Fruit fly (Drosophila melanogaster) whole organism, embryonic: ENCODE results near the gene GramD1B.

Experiments
- CG10321 ChIP-seq: fragments of 200-800 bp; sonication (Bioruptor generic); IDR thresholded peaks from 2 replicates; pipeline ENCODE4 v1.3.6; 2022; ENCODE audit warnings: missing biosample characterization, missing genetic modification characterization
- CG10543 ChIP-seq: fragments of 200-800 bp; sonication (Bioruptor generic); optimal IDR thresholded peaks from 3 replicates; lab custom pipeline; 2017; ENCODE audit warnings: missing biosample characterization, mild to moderate bottlenecking, missing genetic modification characterization, moderate library complexity
- CG12219 ChIP-seq: fragments of 200-800 bp; sonication (Bioruptor generic); optimal IDR thresholded peaks from 3 replicates; lab custom pipeline; 2018; ENCODE audit warnings: missing biosample characterization, mild to moderate bottlenecking, missing genetic modification characterization
- CG13287 ChIP-seq: fragments of 200-800 bp; sonication (Bioruptor generic); IDR thresholded peaks from 2 replicates; pipeline ENCODE4 v1.3.6; 2022; ENCODE audit warnings: missing biosample characterization, missing genetic modification characterization; ENCODE audit not compliant: partially characterized antibody
- CG13424 ChIP-seq: fragments of 200-800 bp; sonication (Bioruptor generic); optimal IDR thresholded peaks from 2 replicates; lab custom pipeline; 2019; ENCODE audit warnings: missing biosample characterization, mild to moderate bottlenecking, missing genetic modification characterization, moderate library complexity
- CG15479 ChIP-seq: fragments of 200-800 bp; sonication (Bioruptor generic); optimal IDR thresholded peaks from 3 replicates; lab custom pipeline; 2019; ENCODE audit warnings: missing biosample characterization, mild to moderate bottlenecking, missing genetic modification characterization, moderate library complexity
- CG17361 ChIP-seq: fragments of 200-800 bp; sonication (Bioruptor generic); IDR thresholded peaks from 3 replicates; pipeline ENCODE4 v1.3.6; 2022; ENCODE audit warnings: missing biosample characterization, missing genetic modification characterization
- CG31441 ChIP-seq: fragments of 200-800 bp; sonication (Bioruptor generic); IDR thresholded peaks from 2 replicates; pipeline ENCODE4 v1.3.6; 2022; ENCODE audit warnings: missing biosample characterization, missing genetic modification characterization
- CG5180 ChIP-seq: fragments of 200-800 bp; sonication (Bioruptor generic); optimal IDR thresholded peaks from 3 replicates; lab custom pipeline; 2017; ENCODE audit warnings: missing biosample characterization, missing genetic modification characterization, mild to moderate bottlenecking, moderate library complexity, missing genetic modification reagents
- CG6254 ChIP-seq: fragments of 200-800 bp; sonication (Bioruptor generic); optimal IDR thresholded peaks from 3 replicates; lab custom pipeline; 2017; ENCODE audit warnings: mild to moderate bottlenecking, missing biosample characterization, missing genetic modification reagents, missing genetic modification characterization
- CG6272 ChIP-seq: fragments of 200-800 bp; sonication (Bioruptor generic); IDR thresholded peaks from 2 replicates; pipeline ENCODE4 v1.3.6; 2022; ENCODE audit warnings: missing biosample characterization, missing genetic modification characterization
- CG6765 ChIP-seq: fragments of 200-800 bp; sonication (Bioruptor generic); optimal IDR thresholded peaks from 3 replicates; lab custom pipeline; 2017; ENCODE audit warnings: missing biosample characterization, mild to moderate bottlenecking, missing genetic modification characterization
- CG7372 ChIP-seq: fragments of 200-800 bp; sonication (Bioruptor generic); IDR thresholded peaks from 2 replicates; pipeline ENCODE4 v1.3.6; 2022; ENCODE audit warnings: missing biosample characterization, missing genetic modification characterization
- CG7786 ChIP-seq: fragments of 200-800 bp; sonication (Bioruptor generic); optimal IDR thresholded peaks from 2 replicates; lab custom pipeline; 2016; ENCODE audit warnings: missing biosample characterization, missing genetic modification characterization
- CG7987 ChIP-seq: fragments of 200-800 bp; sonication (Bioruptor generic); optimal IDR thresholded peaks from 2 replicates; lab custom pipeline; 2018; ENCODE audit warnings: missing biosample characterization, mild to moderate bottlenecking, missing genetic modification characterization, moderate library complexity
- CG8388 ChIP-seq: fragments of 200-800 bp; sonication (Bioruptor generic); optimal IDR thresholded peaks from 2 replicates; lab custom pipeline; 2019; ENCODE audit warnings: missing biosample characterization, mild to moderate bottlenecking, missing genetic modification characterization, moderate library complexity
- CG9876 ChIP-seq: fragments of 200-800 bp; sonication (Bioruptor generic); optimal IDR thresholded peaks from 2 replicates; lab custom pipeline; 2016; ENCODE audit warnings: missing biosample characterization, missing genetic modification characterization
- CrebB ChIP-seq: fragments of 200-800 bp; sonication (Bioruptor generic); optimal IDR thresholded peaks from 3 replicates; lab custom pipeline; 2018; ENCODE audit warnings: missing biosample characterization, mild to moderate bottlenecking, missing genetic modification characterization
- Dp ChIP-seq: fragments of 200-800 bp; sonication (Bioruptor generic); optimal IDR thresholded peaks from 2 replicates; lab custom pipeline; 2018; ENCODE audit warnings: missing biosample characterization, mild to moderate bottlenecking, missing genetic modification characterization, moderate library complexity
- Fer2 ChIP-seq: fragments of 200-800 bp; sonication (Bioruptor generic); optimal IDR thresholded peaks from 2 replicates; lab custom pipeline; 2018; ENCODE audit warnings: missing biosample characterization, mild to moderate bottlenecking, missing genetic modification characterization, moderate library complexity
- Fer3 ChIP-seq: fragments of 200-800 bp; sonication (Bioruptor generic); optimal IDR thresholded peaks from 2 replicates; lab custom pipeline; 2018; ENCODE audit warnings: missing biosample characterization, mild to moderate bottlenecking, missing genetic modification characterization, moderate library complexity
- Gsc ChIP-seq: fragments of 200-800 bp; sonication (Bioruptor generic); IDR thresholded peaks from 2 replicates; pipeline ENCODE4 v1.3.6; 2022; ENCODE audit warnings: missing biosample characterization, missing genetic modification characterization
- H2.0 ChIP-seq: fragments of 200-800 bp; sonication (Bioruptor generic); IDR thresholded peaks from 2 replicates; pipeline ENCODE4 v1.3.6; 2022; ENCODE audit warnings: missing biosample characterization, missing genetic modification characterization
- Rfx ChIP-seq: fragments of 200-800 bp; sonication (Bioruptor generic); IDR thresholded peaks from 2 replicates; pipeline ENCODE4 v1.3.6; 2022; ENCODE audit warnings: missing biosample characterization, missing genetic modification characterization
- abd-A ChIP-seq: fragments of 200-800 bp; sonication (Bioruptor generic); optimal IDR thresholded peaks from 3 replicates; lab custom pipeline; 2019; ENCODE audit warnings: missing biosample characterization, mild to moderate bottlenecking, missing genetic modification characterization, moderate library complexity
- ase ChIP-seq: fragments of 200-800 bp; sonication (Bioruptor generic); IDR thresholded peaks from 3 replicates; pipeline ENCODE4 v1.3.6; 2022; ENCODE audit warnings: missing biosample characterization, missing genetic modification characterization
- caup ChIP-seq: fragments of 200-800 bp; sonication (Bioruptor generic); optimal IDR thresholded peaks from 3 replicates; lab custom pipeline; 2017; ENCODE audit warnings: missing biosample characterization, mild to moderate bottlenecking, missing genetic modification characterization, moderate library complexity; ENCODE audit not compliant: severe bottlenecking
- chm ChIP-seq: fragments of 200-800 bp; sonication (Bioruptor generic); IDR thresholded peaks from 2 replicates; pipeline ENCODE4 v1.3.6; 2022; ENCODE audit warnings: missing biosample characterization, missing genetic modification characterization
- gcm ChIP-seq: fragments of 200-800 bp; sonication (Bioruptor generic); optimal IDR thresholded peaks from 2 replicates; lab custom pipeline; 2019; ENCODE audit warnings: missing biosample characterization, mild to moderate bottlenecking, missing genetic modification characterization, moderate library complexity
- inv ChIP-seq: fragments of 200-800 bp; sonication (Bioruptor generic); IDR thresholded peaks from 2 replicates; pipeline ENCODE4 v1.3.6; 2022; ENCODE audit warnings: missing biosample characterization, missing genetic modification characterization; ENCODE audit not compliant: partially characterized antibody
- lab ChIP-seq: fragments of 200-800 bp; sonication (Bioruptor generic); optimal IDR thresholded peaks from 3 replicates; lab custom pipeline; 2017; ENCODE audit warnings: missing biosample characterization, missing genetic modification characterization, mild to moderate bottlenecking, moderate library complexity, missing genetic modification reagents
- lilli ChIP-seq: fragments of 200-800 bp; sonication (Bioruptor generic); optimal IDR thresholded peaks from 3 replicates; lab custom pipeline; 2016; ENCODE audit warnings: missing biosample characterization, missing genetic modification characterization
- lov ChIP-seq, 2 experiments: fragments of 200-800 bp in 1 of 2; fragments of >200 bp in 1 of 2; sonication (Bioruptor generic) in 1 of 2; IDR thresholded peaks in 1 of 2; optimal IDR thresholded peaks in 1 of 2; 2 replicates in 1 of 2; 3 replicates in 1 of 2; pipeline versions ENCODE4 v1.3.6 to Lab custom; 2017 to 2022; ENCODE audit warnings: missing biosample characterization in 1 of 2, missing genetic modification characterization in 1 of 2
- mld ChIP-seq: fragments of 200-800 bp; sonication (Bioruptor generic); IDR thresholded peaks from 3 replicates; pipeline ENCODE4 v1.3.6; 2022; ENCODE audit warnings: missing biosample characterization, missing genetic modification characterization; ENCODE audit not compliant: partially characterized antibody
- nom ChIP-seq: fragments of 200-800 bp; sonication (Bioruptor generic); optimal IDR thresholded peaks from 2 replicates; lab custom pipeline; 2017; ENCODE audit warnings: missing biosample characterization, missing genetic modification characterization, mild to moderate bottlenecking, moderate library complexity, missing genetic modification reagents
- pan ChIP-seq, 4 experiments: fragments of >200 bp in 3 of 4; fragments of 200-800 bp in 1 of 4; sonication (Bioruptor generic) in 1 of 4; optimal IDR thresholded peaks in 3 of 4; IDR thresholded peaks in 1 of 4; 2 replicates each; pipeline versions ENCODE4 v1.3.6 to Lab custom; 2017 to 2022; ENCODE audit warnings: missing biosample characterization in 2 of 4, missing genetic modification characterization in 2 of 4, mixed read lengths in 1 of 4
- prd ChIP-seq, 3 experiments: fragments of >200 bp in 2 of 3; fragments of 200-800 bp in 1 of 3; sonication (Bioruptor generic) in 1 of 3; optimal IDR thresholded peaks in 2 of 3; IDR thresholded peaks in 1 of 3; 2 replicates in 2 of 3; 3 replicates in 1 of 3; pipeline versions ENCODE4 v1.3.6 to Lab custom; 2017 to 2022; ENCODE audit warnings: missing biosample characterization in 1 of 3, missing genetic modification characterization in 1 of 3
- sc ChIP-seq, 3 experiments: fragments of >200 bp in 2 of 3; fragments of 200-800 bp in 1 of 3; sonication (Bioruptor generic) in 1 of 3; optimal IDR thresholded peaks; 2 replicates in 2 of 3; 3 replicates in 1 of 3; lab custom pipeline; 2017; ENCODE audit warnings: mild to moderate bottlenecking in 1 of 3, missing biosample characterization in 1 of 3, missing genetic modification characterization in 1 of 3, missing genetic modification reagents in 1 of 3
- scrt ChIP-seq: fragments of 200-800 bp; sonication (Bioruptor generic); optimal IDR thresholded peaks from 2 replicates; lab custom pipeline; 2018; ENCODE audit warnings: missing biosample characterization, mild to moderate bottlenecking, missing genetic modification characterization, moderate library complexity
- slou ChIP-seq: fragments of 200-800 bp; sonication (Bioruptor generic); optimal IDR thresholded peaks from 3 replicates; lab custom pipeline; 2016; ENCODE audit warnings: missing biosample characterization, missing genetic modification characterization
- so ChIP-seq: fragments of 200-800 bp; sonication (Bioruptor generic); IDR thresholded peaks from 3 replicates; pipeline ENCODE4 v1.3.6; 2022; ENCODE audit warnings: missing biosample characterization, missing genetic modification characterization
- tup ChIP-seq: fragments of 200-800 bp; sonication (Bioruptor generic); optimal IDR thresholded peaks from 2 replicates; lab custom pipeline; 2016; ENCODE audit warnings: missing biosample characterization, mild to moderate bottlenecking, missing genetic modification characterization, moderate library complexity
- twi ChIP-seq: fragments of 200-800 bp; optimal IDR thresholded peaks from 2 replicates; lab custom pipeline; 2019; ENCODE audit warnings: missing biosample characterization, mild to moderate bottlenecking, missing genetic modification characterization, moderate library complexity
- wek ChIP-seq: fragments of 200-800 bp; sonication (Bioruptor generic); optimal IDR thresholded peaks from 3 replicates; lab custom pipeline; 2018; ENCODE audit warnings: missing biosample characterization, mild to moderate bottlenecking, missing genetic modification characterization, moderate library complexity
- wor ChIP-seq: fragments of 200-800 bp; sonication (Bioruptor generic); IDR thresholded peaks from 2 replicates; pipeline ENCODE4 v1.3.6; 2022; ENCODE audit warnings: missing biosample characterization, missing genetic modification characterization

Gene GramD1B

dm6 chr2L:3323319-3324287 lies 49.6 kb downstream of the GramD1B start, which contains the start of gene CG33281 (continued):
- no peak for TF ChIP-seq pan (optimal IDR thresholded peaks at IDR 0.05; lab: Kevin White, UChicago)
- TF ChIP-seq pan (GFP tag; optimal IDR thresholded peaks at IDR 0.05 in 1 of 2, IDR thresholded peaks at IDR 0.05 in 1 of 2): no peak
- TF ChIP-seq wek (GFP tag; lab: Kevin White, UChicago): no peak
- no peak for TF ChIP-seq nom (GFP tag; lab: Kevin White, UChicago)
- no peak for TF ChIP-seq CG15479 (GFP tag; lab: Kevin White, UChicago)
- peak; percentile 51 for TF ChIP-seq CG6765
- TF ChIP-seq CG7987 (GFP tag; lab: Kevin White, UChicago): peak; percentile 52
- no peak for TF ChIP-seq Rfx (GFP tag; lab: Robert Waterston, UW)
- TF ChIP-seq CG31441 (GFP tag; lab: Robert Waterston, UW): peak; percentile 23; the same call in 1 of the 2 replicates
- TF ChIP-seq CG7786 (GFP tag; lab: Kevin White, UChicago): no peak
- no peak for TF ChIP-seq CG12219
- TF ChIP-seq Fer2 (tag; lab: Kevin White, UChicago): peak; percentile 71
- no peak for TF ChIP-seq Dp
- peak; percentile 63 for TF ChIP-seq lab (GFP tag; lab: Kevin White, UChicago)
- no peak for TF ChIP-seq mld (GFP tag; lab: Robert Waterston, UW)
- no peak for TF ChIP-seq sc (optimal IDR thresholded peaks at IDR 0.05; lab: Kevin White, UChicago)
- no peak for TF ChIP-seq sc (GFP tag; optimal IDR thresholded peaks at IDR 0.05; lab: Kevin White, UChicago)
- TF ChIP-seq CG5180 (GFP tag; lab: Kevin White, UChicago): peak; percentile 59
- peak; percentile 64 for TF ChIP-seq scrt (GFP tag; lab: Kevin White, UChicago)
- no peak for TF ChIP-seq lilli
- no peak for TF ChIP-seq gcm (GFP tag; lab: Kevin White, UChicago)
- TF ChIP-seq inv (GFP tag; lab: Robert Waterston, UW): no peak
- TF ChIP-seq twi: no peak
- TF ChIP-seq CG13287: no peak
- no peak for TF ChIP-seq CG9876 (GFP tag; lab: Kevin White, UChicago)
- TF ChIP-seq Gsc: no peak
- TF ChIP-seq prd (optimal IDR thresholded peaks at IDR 0.05; lab: Kevin White, UChicago): no peak
- TF ChIP-seq prd (GFP tag; IDR thresholded peaks at IDR 0.05; lab: Robert Waterston, UW): no peak
- peak; percentile 61 for TF ChIP-seq Fer3
- no peak for TF ChIP-seq CrebB
- no peak for TF ChIP-seq slou (GFP tag; lab: Kevin White, UChicago)
- TF ChIP-seq ase (GFP tag; lab: Robert Waterston, UW): no peak
- TF ChIP-seq CG8388 (GFP tag; lab: Kevin White, UChicago): no peak
- TF ChIP-seq CG10321 (GFP tag; lab: Robert Waterston, UW): no peak
- no peak for TF ChIP-seq chm
- no peak for TF ChIP-seq wor
- TF ChIP-seq abd-A (tag; lab: Kevin White, UChicago): no peak
- no peak for TF ChIP-seq tup (GFP tag; lab: Kevin White, UChicago)
- TF ChIP-seq so (GFP tag; lab: Robert Waterston, UW): no peak
- TF ChIP-seq CG6272 (GFP tag; lab: Robert Waterston, UW): no peak
- TF ChIP-seq CG7372 (GFP tag; lab: Robert Waterston, UW): no peak
- TF ChIP-seq lov (optimal IDR thresholded peaks at IDR 0.05; lab: Kevin White, UChicago): no peak
- TF ChIP-seq lov (GFP tag; IDR thresholded peaks at IDR 0.05; lab: Robert Waterston, UW): no peak
- no peak for TF ChIP-seq CG6254 (GFP tag; lab: Kevin White, UChicago)
- TF ChIP-seq CG17361: no peak
- TF ChIP-seq H2.0: no peak
- TF ChIP-seq CG10543 (GFP tag; lab: Kevin White, UChicago): peak; percentile 42
- no peak for TF ChIP-seq CG13424 (tag; lab: Kevin White, UChicago)
- no peak for TF ChIP-seq caup (GFP tag; lab: Kevin White, UChicago)
